Fruit fly (Drosophila melanogaster) whole organism, embryonic: ENCODE data around the gene CG31098.

ENCODE experiments used
- ATbp ChIP-seq: fragments of 200-800 bp; sonication (Bioruptor generic); optimal IDR thresholded peaks from 2 replicates; lab custom pipeline; 2017; ENCODE audit warnings: missing biosample characterization, mild to moderate bottlenecking, missing genetic modification characterization, missing genetic modification reagents
- CG11093 ChIP-seq: fragments of 200-800 bp; sonication (Bioruptor generic); IDR thresholded peaks from 3 replicates; pipeline ENCODE4 v1.3.6; 2022; ENCODE audit warnings: missing biosample characterization, missing genetic modification characterization
- CG11560 ChIP-seq: fragments of 200-800 bp; sonication (Bioruptor generic); IDR thresholded peaks from 3 replicates; pipeline ENCODE4 v1.3.6; 2022; ENCODE audit warnings: missing biosample characterization, missing genetic modification characterization
- CG11696 ChIP-seq: fragments of 200-800 bp; sonication (Bioruptor generic); IDR thresholded peaks from 2 replicates; pipeline ENCODE4 v1.3.6; 2022; ENCODE audit warnings: missing biosample characterization, missing genetic modification characterization
- CG12391 ChIP-seq: fragments of 200-800 bp; sonication (Bioruptor generic); optimal IDR thresholded peaks from 3 replicates; lab custom pipeline; 2018; ENCODE audit warnings: missing biosample characterization, mild to moderate bottlenecking, missing genetic modification characterization, moderate library complexity
- CG12769 ChIP-seq: fragments of 200-800 bp; sonication (Bioruptor generic); optimal IDR thresholded peaks from 2 replicates; lab custom pipeline; 2019; ENCODE audit warnings: missing biosample characterization, mild to moderate bottlenecking, missing genetic modification characterization, moderate library complexity
- CG14014 ChIP-seq: fragments of 200-800 bp; sonication (Bioruptor generic); IDR thresholded peaks from 2 replicates; pipeline ENCODE4 v1.3.6; 2022; ENCODE audit warnings: missing biosample characterization, missing genetic modification characterization
- CG15011 ChIP-seq: fragments of 200-800 bp; sonication (Bioruptor generic); optimal IDR thresholded peaks from 3 replicates; lab custom pipeline; 2018; ENCODE audit warnings: missing biosample characterization, mild to moderate bottlenecking, missing genetic modification characterization
- CG15073 ChIP-seq: fragments of 200-800 bp; sonication (Bioruptor generic); optimal IDR thresholded peaks from 2 replicates; lab custom pipeline; 2016; ENCODE audit warnings: missing biosample characterization, missing genetic modification characterization
- CG17186 ChIP-seq: fragments of 200-800 bp; sonication (Bioruptor generic); optimal IDR thresholded peaks from 3 replicates; lab custom pipeline; 2017; ENCODE audit warnings: missing biosample characterization, missing genetic modification reagents, missing genetic modification characterization
- CG17568 ChIP-seq: fragments of 200-800 bp; sonication (Bioruptor generic); optimal IDR thresholded peaks from 2 replicates; lab custom pipeline; 2018; ENCODE audit warnings: missing biosample characterization, mild to moderate bottlenecking, missing genetic modification characterization, moderate library complexity
- CG17612 ChIP-seq: fragments of 200-800 bp; sonication (Bioruptor generic); IDR thresholded peaks from 2 replicates; pipeline ENCODE4 v1.3.6; 2022; ENCODE audit warnings: missing biosample characterization, missing genetic modification characterization
- CG18262 ChIP-seq: fragments of 200-800 bp; optimal IDR thresholded peaks from 3 replicates; lab custom pipeline; 2019; ENCODE audit warnings: missing biosample characterization, mild to moderate bottlenecking, missing genetic modification characterization, moderate library complexity
- CG2199 ChIP-seq: fragments of 200-800 bp; sonication (Bioruptor generic); IDR thresholded peaks from 3 replicates; pipeline ENCODE4 v1.3.6; 2022; ENCODE audit warnings: missing biosample characterization, missing genetic modification characterization
- CG30020 ChIP-seq: fragments of 200-800 bp; optimal IDR thresholded peaks from 2 replicates; lab custom pipeline; 2019; ENCODE audit warnings: missing biosample characterization, mild to moderate bottlenecking, missing genetic modification characterization, moderate library complexity
- CG31441 ChIP-seq: fragments of 200-800 bp; sonication (Bioruptor generic); IDR thresholded peaks from 2 replicates; pipeline ENCODE4 v1.3.6; 2022; ENCODE audit warnings: missing biosample characterization, missing genetic modification characterization
- CG32532 ChIP-seq: fragments of 200-800 bp; sonication (Bioruptor generic); IDR thresholded peaks from 2 replicates; pipeline ENCODE4 v1.3.6; 2022; ENCODE audit warnings: missing biosample characterization, missing genetic modification characterization
- CG32767 ChIP-seq: fragments of 200-800 bp; sonication (Bioruptor generic); IDR thresholded peaks from 2 replicates; pipeline ENCODE4 v1.3.6; 2022; ENCODE audit warnings: missing biosample characterization, missing genetic modification characterization
- CG4282 ChIP-seq: fragments of 200-800 bp; sonication (Bioruptor generic); optimal IDR thresholded peaks from 2 replicates; lab custom pipeline; 2016; ENCODE audit warnings: missing biosample characterization, missing genetic modification characterization
- CG5953 ChIP-seq: fragments of 200-800 bp; sonication (Bioruptor generic); IDR thresholded peaks from 2 replicates; pipeline ENCODE4 v1.3.6; 2022; ENCODE audit warnings: missing biosample characterization, missing genetic modification characterization
- ERR ChIP-seq: fragments of 200-800 bp; sonication (Bioruptor generic); optimal IDR thresholded peaks from 2 replicates; lab custom pipeline; 2016; ENCODE audit warnings: missing biosample characterization, missing genetic modification characterization
- GATAe ChIP-seq: fragments of 200-800 bp; sonication (Bioruptor generic); conservative IDR thresholded peaks from 2 replicates; pipeline ENCODE4 v1.3.6; 2022; ENCODE audit warnings: missing biosample characterization, missing genetic modification characterization
- Hr39 ChIP-seq: fragments of >200 bp; optimal IDR thresholded peaks from 2 replicates; lab custom pipeline; 2017
- Meics ChIP-seq: fragments of 200-800 bp; sonication (Bioruptor generic); optimal IDR thresholded peaks from 2 replicates; lab custom pipeline; 2017; ENCODE audit warnings: missing biosample characterization, mild to moderate bottlenecking, missing genetic modification characterization
- Myb ChIP-seq: fragments of 200-800 bp; sonication (Bioruptor generic); optimal IDR thresholded peaks from 2 replicates; lab custom pipeline; 2016; ENCODE audit warnings: missing biosample characterization, missing genetic modification characterization
- Nf-YA ChIP-seq: fragments of 200-800 bp; sonication (Bioruptor generic); IDR thresholded peaks from 2 replicates; pipeline ENCODE4 v1.3.6; 2022; ENCODE audit warnings: missing biosample characterization, missing genetic modification characterization
- Opbp ChIP-seq: fragments of 200-800 bp; sonication (Bioruptor generic); IDR thresholded peaks from 3 replicates; pipeline ENCODE4 v1.3.6; 2022; ENCODE audit warnings: missing biosample characterization, missing genetic modification characterization; ENCODE audit not compliant: partially characterized antibody
- Pdp1 ChIP-seq, 2 experiments: fragments of 200-800 bp; sonication (Bioruptor generic); optimal IDR thresholded peaks; 3 replicates each; lab custom pipeline; 2016; ENCODE audit warnings: missing biosample characterization in 2 of 2, missing genetic modification characterization in 2 of 2, mild to moderate bottlenecking in 1 of 2, moderate library complexity in 1 of 2
- Rfx ChIP-seq: fragments of 200-800 bp; sonication (Bioruptor generic); IDR thresholded peaks from 2 replicates; pipeline ENCODE4 v1.3.6; 2022; ENCODE audit warnings: missing biosample characterization, missing genetic modification characterization
- Six4 ChIP-seq: fragments of 200-800 bp; sonication (Bioruptor generic); optimal IDR thresholded peaks from 2 replicates; lab custom pipeline; 2016; ENCODE audit warnings: missing biosample characterization, missing genetic modification characterization
- Sox102F ChIP-seq: fragments of 200-800 bp; sonication (Bioruptor generic); optimal IDR thresholded peaks from 2 replicates; lab custom pipeline; 2018; ENCODE audit warnings: missing biosample characterization, mild to moderate bottlenecking, missing genetic modification characterization, moderate library complexity
- Ssrp ChIP-seq: fragments of 200-800 bp; sonication (Bioruptor generic); optimal IDR thresholded peaks from 2 replicates; lab custom pipeline; 2018; ENCODE audit warnings: missing biosample characterization, mild to moderate bottlenecking, missing genetic modification characterization, moderate library complexity
- chm ChIP-seq: fragments of 200-800 bp; sonication (Bioruptor generic); IDR thresholded peaks from 2 replicates; pipeline ENCODE4 v1.3.6; 2022; ENCODE audit warnings: missing biosample characterization, missing genetic modification characterization
- ems ChIP-seq: fragments of 200-800 bp; sonication (Bioruptor generic); optimal IDR thresholded peaks from 3 replicates; lab custom pipeline; 2016; ENCODE audit warnings: missing biosample characterization, missing genetic modification characterization
- exex ChIP-seq: fragments of 200-800 bp; sonication (Bioruptor generic); optimal IDR thresholded peaks from 4 replicates; lab custom pipeline; 2018; ENCODE audit warnings: missing biosample characterization, mild to moderate bottlenecking, missing genetic modification characterization, moderate library complexity
- fd102C ChIP-seq: fragments of 200-800 bp; sonication (Bioruptor generic); optimal IDR thresholded peaks from 2 replicates; lab custom pipeline; 2018; ENCODE audit warnings: missing biosample characterization, mild to moderate bottlenecking, missing genetic modification characterization, moderate library complexity
- fd64A ChIP-seq: fragments of 200-800 bp; sonication (Bioruptor generic); optimal IDR thresholded peaks from 3 replicates; lab custom pipeline; 2018; ENCODE audit warnings: missing biosample characterization, mild to moderate bottlenecking, missing genetic modification characterization
- hkb ChIP-seq, 2 experiments: fragments of 200-800 bp in 1 of 2; fragments of >200 bp in 1 of 2; sonication (Bioruptor generic) in 1 of 2; IDR thresholded peaks in 1 of 2; optimal IDR thresholded peaks in 1 of 2; 2 replicates each; pipeline versions ENCODE4 v1.3.6 to Lab custom; 2017 to 2022; ENCODE audit warnings: missing biosample characterization in 1 of 2, missing genetic modification characterization in 1 of 2
- maf-S ChIP-seq: fragments of 200-800 bp; sonication (Bioruptor generic); optimal IDR thresholded peaks from 2 replicates; lab custom pipeline; 2016; ENCODE audit warnings: missing biosample characterization, missing genetic modification characterization
- tin ChIP-seq: fragments of 200-800 bp; sonication (Bioruptor generic); optimal IDR thresholded peaks from 3 replicates; lab custom pipeline; 2016; ENCODE audit warnings: missing biosample characterization, missing genetic modification characterization
- tna ChIP-seq: fragments of 200-800 bp; sonication (Bioruptor generic); IDR thresholded peaks from 2 replicates; pipeline ENCODE4 v1.3.6; 2022; ENCODE audit warnings: missing biosample characterization, missing genetic modification characterization; ENCODE audit not compliant: partially characterized antibody
- unc-4 ChIP-seq: fragments of 200-800 bp; sonication (Bioruptor generic); IDR thresholded peaks from 2 replicates; pipeline ENCODE4 v1.3.6; 2022; ENCODE audit warnings: missing biosample characterization, missing genetic modification characterization; ENCODE audit not compliant: partially characterized antibody
- zfh1 ChIP-seq: fragments of 200-800 bp; sonication (Bioruptor generic); IDR thresholded peaks from 3 replicates; pipeline ENCODE4 v1.3.6; 2022; ENCODE audit warnings: missing biosample characterization, missing genetic modification characterization

The CG31098 gene

DNA sequence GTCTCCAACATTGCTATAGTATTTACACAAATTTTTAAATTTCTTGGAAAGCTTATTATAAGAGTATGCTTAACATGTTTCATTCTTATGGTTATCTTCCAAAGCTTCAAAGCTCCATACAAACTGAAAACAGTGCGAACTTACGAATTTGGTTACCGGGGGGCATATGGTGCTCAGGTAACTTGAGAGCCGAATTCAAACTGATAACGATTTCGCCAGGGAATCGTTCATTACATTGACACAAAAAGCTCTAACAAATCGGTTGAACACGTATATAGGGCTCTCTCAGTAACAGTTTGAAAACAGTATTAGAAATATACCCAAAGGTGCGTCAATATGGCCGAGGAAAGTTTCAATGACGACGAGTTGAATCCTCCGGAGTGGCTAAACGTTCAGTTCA, 7.8 kb upstream of the CG31098 start, which contains the start of gene CG13659 (continued):
- TF ChIP-seq CG30020 (tag; lab: Kevin White, UChicago) (no peak), hkb (optimal IDR thresholded peaks at IDR 0.05; lab: Kevin White, UChicago) (no peak), hkb (GFP tag; IDR thresholded peaks at IDR 0.05; lab: Robert Waterston, UW) (peak; percentile 10; the same call in 1 of the 2 replicates)

DNA sequence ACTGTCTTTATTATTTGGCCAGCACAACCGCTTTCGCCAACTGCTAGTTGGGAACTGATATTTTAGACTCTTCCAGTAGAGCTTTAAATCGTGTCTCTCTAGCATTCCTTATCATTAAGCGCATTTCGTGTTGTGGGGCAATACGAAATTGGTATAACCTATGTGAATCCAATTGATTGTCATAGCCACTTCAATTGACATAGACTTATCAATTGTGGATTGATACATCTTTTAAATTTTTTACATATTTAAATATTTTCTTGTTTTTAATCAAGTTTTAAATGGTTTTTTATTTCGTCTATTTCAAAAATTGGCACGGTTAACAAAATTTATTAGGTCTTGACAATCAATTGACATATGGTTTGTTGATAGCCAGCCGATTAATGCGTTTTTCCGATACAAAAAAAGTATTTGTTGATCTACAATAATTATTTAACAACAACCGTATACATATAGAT, 6.8 kb upstream of the CG31098 start, which contains the start of gene CG31288:
Gene CG31288 (minus strand): TSS at position 51 of the 458 bp plus-strand sequence.
- TF ChIP-seq exex (tag; lab: Kevin White, UChicago): peak; percentile 46
- TF ChIP-seq Opbp (GFP tag; lab: Robert Waterston, UW): no peak
- TF ChIP-seq CG32532 (GFP tag; lab: Robert Waterston, UW): no peak
- TF ChIP-seq, all 482 proteins: peak for 1

DNA sequence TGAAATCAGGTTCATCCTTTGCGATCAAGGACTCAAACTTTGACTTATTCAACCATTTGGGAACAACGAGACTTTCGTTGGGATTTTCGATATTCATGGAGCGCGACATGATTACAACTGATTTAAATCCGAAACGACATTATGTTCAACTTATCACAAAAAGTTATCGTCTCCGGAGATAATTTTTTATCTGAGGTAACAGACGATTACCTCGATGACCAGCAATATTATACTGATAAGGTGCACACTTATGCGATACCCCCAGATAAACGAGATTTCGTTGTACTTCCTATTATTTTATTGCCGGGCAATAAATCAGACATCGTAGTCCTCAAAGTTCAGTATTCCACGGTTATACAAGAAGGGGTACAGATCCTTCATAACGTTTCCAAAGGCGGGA, 4.9 kb upstream of the CG31098 start, which contains the start of gene CG31097:
Gene CG31097 (minus strand): TSS at position 101 of the 400 bp plus-strand sequence.
- TF ChIP-seq fd64A (GFP tag; lab: Kevin White, UChicago) (no peak), exex (tag; lab: Kevin White, UChicago) (peak; percentile 4)

DNA sequence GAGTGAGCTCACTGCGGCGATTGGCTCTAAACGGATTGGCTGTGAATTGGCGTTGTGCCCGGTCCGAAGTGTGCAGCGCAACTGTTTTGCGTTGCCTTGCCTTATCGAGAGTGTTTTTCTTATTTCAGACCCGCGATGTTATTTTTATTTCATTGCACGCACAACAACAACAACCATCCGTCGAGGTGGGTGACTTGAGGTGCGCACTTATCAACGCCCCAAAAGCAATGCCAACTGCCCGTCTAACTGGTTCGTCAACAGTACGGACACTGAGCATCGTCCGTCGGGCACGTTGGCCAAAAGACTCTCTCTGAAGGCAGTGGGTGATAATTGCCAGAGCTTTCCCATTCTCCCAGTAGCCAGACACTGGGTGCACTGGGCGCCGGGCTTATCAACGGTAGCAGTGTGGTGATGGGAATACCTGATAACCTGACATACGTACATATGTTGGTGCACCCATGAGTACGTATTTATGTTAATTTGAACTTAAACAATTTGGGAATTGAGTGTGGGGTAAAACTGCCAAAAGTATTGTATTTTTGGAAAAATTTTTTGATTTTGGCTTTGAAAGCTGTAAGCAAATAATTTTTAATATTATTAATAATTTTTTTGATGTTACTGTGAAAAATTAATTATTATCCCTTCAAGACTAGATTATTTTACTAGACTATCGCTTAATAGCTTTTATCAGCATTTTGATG, 2.7 kb upstream of the CG31098 start, which contains the start of gene CG31102:
Gene CG31102 (minus strand): TSS at position 275 of the 701 bp plus-strand sequence.
- no peak for TF ChIP-seq CG5953 (GFP tag; lab: Robert Waterston, UW)
- TF ChIP-seq CG17186 (GFP tag; lab: Kevin White, UChicago): no peak
- 0 out of 2 replicates have a peak, but pooled peaks have one; percentile 12 for TF ChIP-seq Rfx (GFP tag; lab: Robert Waterston, UW)
- TF ChIP-seq Nf-YA: no peak
- peak; percentile 78 for TF ChIP-seq exex (tag; lab: Kevin White, UChicago)
- 0 out of 2 replicates have a peak, but pooled peaks have one; percentile 29 for TF ChIP-seq GATAe (GFP tag; lab: Robert Waterston, UW)
- TF ChIP-seq CG17612 (GFP tag; lab: Robert Waterston, UW): no peak
- no peak for TF ChIP-seq CG17568 (GFP tag; lab: Kevin White, UChicago)
- TF ChIP-seq CG32767 (GFP tag; lab: Robert Waterston, UW): no peak
- TF ChIP-seq Pdp1 (GFP tag; optimal IDR thresholded peaks at IDR 0.05; lab: Kevin White, UChicago): no peak
- no peak for TF ChIP-seq tna (GFP tag; lab: Robert Waterston, UW)
- TF ChIP-seq CG11560: no peak
- no peak for TF ChIP-seq CG18262 (tag; lab: Kevin White, UChicago)
- no peak for TF ChIP-seq Sox102F (GFP tag; lab: Kevin White, UChicago)
- no peak for TF ChIP-seq CG15011 (GFP tag; lab: Kevin White, UChicago)
- TF ChIP-seq CG31441 (GFP tag; lab: Robert Waterston, UW): 0 out of 2 replicates have a peak, but pooled peaks have one; percentile 36
- TF ChIP-seq unc-4 (GFP tag; lab: Robert Waterston, UW): no peak
- TF ChIP-seq ems (GFP tag; lab: Kevin White, UChicago): no peak
- no peak for TF ChIP-seq maf-S (GFP tag; lab: Kevin White, UChicago)
- no peak for TF ChIP-seq CG2199
- peak; percentile 80 for TF ChIP-seq CG12769 (tag; lab: Kevin White, UChicago)
- no peak for TF ChIP-seq CG15073 (GFP tag; lab: Kevin White, UChicago)
- no peak for TF ChIP-seq Meics
- TF ChIP-seq CG14014 (GFP tag; lab: Robert Waterston, UW): no peak
- no peak for TF ChIP-seq Myb (GFP tag; lab: Kevin White, UChicago)
- TF ChIP-seq fd102C: no peak
- no peak for TF ChIP-seq tin (GFP tag; lab: Kevin White, UChicago)
- TF ChIP-seq CG11093 (GFP tag; lab: Robert Waterston, UW): no peak
- no peak for TF ChIP-seq ATbp (GFP tag; lab: Kevin White, UChicago)
- no peak for TF ChIP-seq ERR
- TF ChIP-seq CG12391: no peak
- no peak for TF ChIP-seq CG4282
- no peak for TF ChIP-seq Ssrp
- no peak for TF ChIP-seq Hr39
- no peak for TF ChIP-seq Six4 (GFP tag; lab: Kevin White, UChicago)
- peak; percentile 53; the same call in 1 of the 2 replicates for TF ChIP-seq CG11696
- no peak for TF ChIP-seq zfh1 (GFP tag; lab: Robert Waterston, UW)
- no peak for TF ChIP-seq chm (GFP tag; lab: Robert Waterston, UW)
